Worm (Caenorhabditis elegans): ENCODE measurements around the gene mfn-1.

mfn-1 gene

DNA sequence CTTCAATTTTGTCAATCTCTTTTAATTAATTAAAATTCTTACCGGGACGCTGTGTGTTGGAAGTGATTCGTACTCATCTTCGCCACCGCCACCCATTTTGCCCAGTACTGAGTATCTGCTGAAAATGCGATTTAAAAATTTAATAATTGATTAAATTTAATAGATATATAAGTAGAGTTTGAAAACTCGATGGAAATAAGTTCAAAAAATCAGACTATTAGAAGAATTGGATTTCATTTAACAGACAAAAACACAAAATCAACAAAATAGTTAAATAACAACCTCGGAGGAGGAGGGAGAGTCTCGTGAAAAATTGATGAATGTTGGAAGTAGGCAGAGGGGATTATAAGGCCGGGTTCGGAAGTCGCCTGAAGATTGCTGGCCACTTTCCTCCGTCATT, at the start of gene mfn-1:
mfn-1 (minus strand) TSS at position 101 of the 400 bp plus-strand sequence.
- TF ChIP-seq pax-1 (tag; optimal IDR thresholded peaks at IDR 0.05) (no peak), ceh-34 (tag; optimal IDR thresholded peaks at IDR 0.05) (no peak), dmd-4 (tag; optimal IDR thresholded peaks at IDR 0.05; ENCODE audit: borderline replicate concordance) (no peak), pha-4 (tag; optimal IDR thresholded peaks at IDR 0.05) (no peak), ceh-6 (GFP tag; optimal IDR thresholded peaks at IDR 0.05) (no peak), sdc-2 (tag; optimal IDR thresholded peaks at IDR 0.05) (no peak), ceh-48 (tag; optimal IDR thresholded peaks at IDR 0.05) (no peak), pros-1 (tag; optimal IDR thresholded peaks at IDR 0.05) (no peak), K02D7.2 (tag; optimal IDR thresholded peaks at IDR 0.05) (no peak), sox-4 (tag; optimal IDR thresholded peaks at IDR 0.05) (no peak), hlh-15 (tag; optimal IDR thresholded peaks at IDR 0.05) (no peak), nfya-1 (tag; optimal IDR thresholded peaks at IDR 0.05) (no peak), ahr-1 (tag; optimal IDR thresholded peaks at IDR 0.05) (no peak)

ce11 chrII:11521300-11521699, 49.5 kb upstream of the mfn-1 start, which contains the start of gene Y62F5A.10:
Gene Y62F5A.10, plus strand, starts transcription at chrII:11521600.
- TF ChIP-seq ceh-22 (tag; optimal IDR thresholded peaks at IDR 0.05) (no peak), ref-2 (tag; optimal IDR thresholded peaks at IDR 0.05) (no peak), hlh-30 (tag; optimal IDR thresholded peaks at IDR 0.05; ENCODE audit: insufficient read depth) (no peak), hlh-13 (GFP tag; optimal IDR thresholded peaks at IDR 0.05) (no peak), ceh-6 (GFP tag; optimal IDR thresholded peaks at IDR 0.05) (no peak), mec-3 (tag; optimal IDR thresholded peaks at IDR 0.05; ENCODE audit: borderline replicate concordance) (no peak), ceh-31 (tag; optimal IDR thresholded peaks at IDR 0.05) (no peak), unc-3 (GFP tag; conservative IDR thresholded peaks at IDR 0.05) (no peak), unc-3 (tag; optimal IDR thresholded peaks at IDR 0.05) (no peak), unc-86 (tag; optimal IDR thresholded peaks at IDR 0.05) (no peak), nfya-1 (tag; optimal IDR thresholded peaks at IDR 0.05) (no peak)

DNA sequence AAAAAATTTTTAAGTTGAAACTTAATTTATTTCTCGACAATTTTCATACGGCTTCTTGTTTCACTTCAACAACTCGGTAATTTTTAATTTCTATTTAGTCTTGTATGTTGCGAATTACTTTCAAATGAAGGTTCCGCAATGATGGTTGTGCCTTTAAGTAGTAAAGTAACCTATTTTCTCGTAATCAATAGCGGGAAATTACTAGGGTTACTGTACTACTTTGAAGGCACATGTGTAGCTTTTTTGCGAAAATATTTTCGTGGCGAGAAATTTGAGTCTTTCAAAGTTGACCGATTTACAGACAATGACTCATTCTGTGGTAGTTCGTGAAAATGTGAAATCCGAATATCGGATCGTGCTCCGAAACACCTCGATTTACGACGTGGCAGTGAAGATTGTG, 46.4 kb upstream of the mfn-1 start, which contains the start of gene B0334.10:
B0334.10 (plus strand) TSS at position 301 of the 400 bp plus-strand sequence.
- TF ChIP-seq nhr-11 (tag; optimal IDR thresholded peaks at IDR 0.05) (no peak), rnt-1 (tag; optimal IDR thresholded peaks at IDR 0.05) (no peak), odd-2 (tag; optimal IDR thresholded peaks at IDR 0.05) (no peak), mec-3 (tag; optimal IDR thresholded peaks at IDR 0.05; ENCODE audit: borderline replicate concordance) (no peak), nhr-232 (tag; optimal IDR thresholded peaks at IDR 0.05) (no peak), dmd-4 (tag; optimal IDR thresholded peaks at IDR 0.05; ENCODE audit: borderline replicate concordance) (no peak), ceh-34 (tag; optimal IDR thresholded peaks at IDR 0.05) (no peak), lin-11 (tag; optimal IDR thresholded peaks at IDR 0.05) (no peak), unc-55 (GFP tag; optimal IDR thresholded peaks at IDR 0.05) (no peak), ceh-19 (GFP tag; optimal IDR thresholded peaks at IDR 0.05) (no peak), hlh-6 (tag; optimal IDR thresholded peaks at IDR 0.05) (no peak), unc-42 (tag; optimal IDR thresholded peaks at IDR 0.05) (no peak), F13H6.1 (tag; optimal IDR thresholded peaks at IDR 0.05) (no peak)

ce11 chrII:11514775-11515174, 43.0 kb upstream of the mfn-1 start, which contains the start of gene srh-44:
Gene srh-44, plus strand, starts transcription at chrII:11515075.
- TF ChIP-seq hlh-30 (tag; optimal IDR thresholded peaks at IDR 0.05; ENCODE audit: insufficient read depth) (no peak), eyg-1 (tag; optimal IDR thresholded peaks at IDR 0.05) (no peak), ztf-16 (tag; optimal IDR thresholded peaks at IDR 0.05) (no peak), ceh-22 (tag; optimal IDR thresholded peaks at IDR 0.05) (no peak)

- TF ChIP-seq eyg-1 (tag; optimal IDR thresholded peaks at IDR 0.05) (no peak), ceh-34 (tag; optimal IDR thresholded peaks at IDR 0.05) (no peak), ceh-19 (GFP tag; optimal IDR thresholded peaks at IDR 0.05) (no peak), ceh-2 (tag; optimal IDR thresholded peaks at IDR 0.05) (no peak), tbx-7 (tag; optimal IDR thresholded peaks at IDR 0.05) (no peak), odd-2 (tag; optimal IDR thresholded peaks at IDR 0.05) (no peak), dve-1 (tag; optimal IDR thresholded peaks at IDR 0.05) (no peak), ahr-1 (tag; optimal IDR thresholded peaks at IDR 0.05) (no peak), nfya-1 (tag; optimal IDR thresholded peaks at IDR 0.05) (no peak), ceh-18 (tag; optimal IDR thresholded peaks at IDR 0.05) (no peak), ztf-16 (tag; optimal IDR thresholded peaks at IDR 0.05) (no peak), hlh-6 (tag; optimal IDR thresholded peaks at IDR 0.05) (no peak), che-1 (tag; optimal IDR thresholded peaks at IDR 0.05) (no peak), elt-4 (tag; optimal IDR thresholded peaks at IDR 0.05) (no peak)
These were observed 41.1 kb upstream of the mfn-1 start for ce11 chrII:11512921-11513320.

Measured in whole organism, late embryonic.